Worm (Caenorhabditis elegans) whole organism, L1 larva: Measurements from ENCODE around the gene R07D5.2.

Experiments used
- C16A3.4 ChIP-seq: fragments of 150-350 bp; optimal IDR thresholded peaks from 2 replicates; lab custom pipeline; 2014; ENCODE audit warnings: missing biosample characterization, missing genetic modification characterization
- F16B12.6 ChIP-seq: fragments of 150-350 bp; optimal IDR thresholded peaks from 2 replicates; lab custom pipeline; 2014; ENCODE audit warnings: missing biosample characterization, missing genetic modification characterization
- Y116A8C.19 ChIP-seq: sonication (generic microtip); optimal IDR thresholded peaks from 2 replicates; lab custom pipeline; 2016; ENCODE audit warnings: missing compliant biosample characterization, missing genetic modification characterization, borderline replicate concordance
- aly-2 ChIP-seq: fragments of 150-350 bp; optimal IDR thresholded peaks from 2 replicates; lab custom pipeline; 2014; ENCODE audit warnings: missing biosample characterization, missing genetic modification characterization
- ceh-88 ChIP-seq: fragments of 200-800 bp; sonication (Bioruptor generic); IDR thresholded peaks from 2 replicates; pipeline ENCODE4 v1.3.6; 2022; ENCODE audit warnings: missing genetic modification characterization, missing compliant biosample characterization
- ceh-90 ChIP-seq: sonication (generic microtip); optimal IDR thresholded peaks from 2 replicates; lab custom pipeline; 2016; ENCODE audit warnings: missing genetic modification characterization, missing compliant biosample characterization
- dsc-1 ChIP-seq: sonication (generic microtip); optimal IDR thresholded peaks from 2 replicates; lab custom pipeline; 2016; ENCODE audit warnings: mild to moderate bottlenecking, missing genetic modification characterization, missing compliant biosample characterization
- efl-1 ChIP-seq, 4 experiments: fragments of 150-350 bp; optimal IDR thresholded peaks in 3 of 4; peaks in 1 of 4; 1 replicate in 1 of 4; 2 replicates in 3 of 4; lab custom pipeline; 2014; ENCODE audit warnings: missing biosample characterization in 2 of 4, missing genetic modification characterization in 2 of 4, missing genetic modification reagents in 2 of 4
- elt-2 ChIP-seq: sonication (generic microtip); optimal IDR thresholded peaks from 2 replicates; lab custom pipeline; 2016; ENCODE audit warnings: missing genetic modification characterization, mild to moderate bottlenecking, inconsistent platforms, missing compliant biosample characterization, missing genetic modification reagents
- elt-3 ChIP-seq, 6 experiments: fragments of 150-350 bp in 1 of 6; sonication (generic microtip); optimal IDR thresholded peaks; 2 replicates each; lab custom pipeline; 2017 to 2018; ENCODE audit warnings: missing biosample characterization in 6 of 6, missing genetic modification characterization in 6 of 6, inconsistent platforms in 1 of 6
- ets-5 ChIP-seq: fragments of 200-800 bp; sonication (Bioruptor generic); IDR thresholded peaks from 2 replicates; pipeline ENCODE4 v1.3.6; 2022; ENCODE audit warnings: missing genetic modification characterization, missing compliant biosample characterization
- fkh-10 ChIP-seq: sonication (generic microtip); optimal IDR thresholded peaks from 2 replicates; lab custom pipeline; 2017; ENCODE audit warnings: missing biosample characterization, missing genetic modification reagents, missing genetic modification characterization
- fkh-4 ChIP-seq: sonication (generic microtip); optimal IDR thresholded peaks from 2 replicates; lab custom pipeline; 2016; ENCODE audit warnings: missing compliant biosample characterization, missing genetic modification characterization, borderline replicate concordance
- fos-1 ChIP-seq: fragments of 150-350 bp; optimal IDR thresholded peaks from 2 replicates; lab custom pipeline; 2014; ENCODE audit warnings: missing biosample characterization, missing genetic modification characterization
- grh-1 ChIP-seq: fragments of 200-800 bp; sonication (Bioruptor generic); IDR thresholded peaks from 2 replicates; pipeline ENCODE4 v1.3.6; 2022; ENCODE audit warnings: missing genetic modification reagents, missing genetic modification characterization, missing compliant biosample characterization
- hlh-4 ChIP-seq: sonication (generic microtip); optimal IDR thresholded peaks from 2 replicates; lab custom pipeline; 2016; ENCODE audit warnings: mild to moderate bottlenecking, missing genetic modification characterization, missing compliant biosample characterization
- hpl-2 ChIP-seq: fragments of 150-350 bp; optimal IDR thresholded peaks from 2 replicates; lab custom pipeline; 2014; ENCODE audit warnings: missing biosample characterization, missing genetic modification reagents, missing genetic modification characterization
- lin-13 ChIP-seq: fragments of 150-350 bp; optimal IDR thresholded peaks from 2 replicates; lab custom pipeline; 2014; ENCODE audit warnings: missing biosample characterization, missing genetic modification reagents, missing genetic modification characterization
- lin-15B ChIP-seq: fragments of 150-350 bp; sonication (generic microtip); optimal IDR thresholded peaks from 3 replicates; lab custom pipeline; 2014; ENCODE audit warnings: missing biosample characterization, missing genetic modification characterization
- mdl-1 ChIP-seq, 2 experiments: fragments of 150-350 bp; optimal IDR thresholded peaks; 2 replicates each; lab custom pipeline; 2014 to 2017; ENCODE audit warnings: missing biosample characterization in 2 of 2, missing genetic modification characterization in 2 of 2, inconsistent platforms in 1 of 2
- mef-2 ChIP-seq: fragments of 150-350 bp; optimal IDR thresholded peaks from 2 replicates; lab custom pipeline; 2014; ENCODE audit warnings: missing biosample characterization, missing genetic modification characterization
- nhr-11 ChIP-seq: fragments of 150-350 bp; optimal IDR thresholded peaks from 2 replicates; lab custom pipeline; 2014; ENCODE audit warnings: missing biosample characterization, missing genetic modification characterization
- nhr-19 ChIP-seq: fragments of 200-800 bp; sonication (Bioruptor generic); conservative IDR thresholded peaks from 2 replicates; pipeline ENCODE4 v1.3.6; 2022; ENCODE audit warnings: missing genetic modification characterization, missing compliant biosample characterization
- nhr-237 ChIP-seq: fragments of 150-350 bp; optimal IDR thresholded peaks from 2 replicates; lab custom pipeline; 2014; ENCODE audit warnings: missing biosample characterization, missing genetic modification characterization
- nhr-76 ChIP-seq: sonication (generic microtip); optimal IDR thresholded peaks from 2 replicates; lab custom pipeline; 2017; ENCODE audit warnings: missing biosample characterization, missing genetic modification characterization
- nhr-77 ChIP-seq: fragments of 150-350 bp; optimal IDR thresholded peaks from 2 replicates; lab custom pipeline; 2014; ENCODE audit warnings: missing biosample characterization, missing genetic modification characterization
- pqm-1 ChIP-seq: sonication (generic microtip); optimal IDR thresholded peaks from 3 replicates; lab custom pipeline; 2017; ENCODE audit warnings: missing biosample characterization, missing genetic modification characterization
- skn-1 ChIP-seq: fragments of 150-350 bp; optimal IDR thresholded peaks from 2 replicates; lab custom pipeline; 2014; ENCODE audit warnings: missing biosample characterization, missing genetic modification characterization
- snpc-4 ChIP-seq: fragments of 150-350 bp; optimal IDR thresholded peaks from 2 replicates; lab custom pipeline; 2014; ENCODE audit warnings: missing biosample characterization, missing genetic modification characterization
- tbx-2 ChIP-seq: sonication (generic microtip); optimal IDR thresholded peaks from 2 replicates; lab custom pipeline; 2016; ENCODE audit warnings: missing genetic modification characterization, missing compliant biosample characterization
- tlp-1 ChIP-seq: fragments of 150-350 bp; optimal IDR thresholded peaks from 2 replicates; lab custom pipeline; 2014; ENCODE audit warnings: missing biosample characterization, missing genetic modification characterization
- unc-30 ChIP-seq: sonication (generic microtip); optimal IDR thresholded peaks from 2 replicates; lab custom pipeline; 2017; ENCODE audit warnings: missing biosample characterization, missing genetic modification characterization
- vab-15 ChIP-seq: sonication (generic microtip); optimal IDR thresholded peaks from 2 replicates; lab custom pipeline; 2017; ENCODE audit warnings: missing genotype, mild to moderate bottlenecking, missing genetic modification characterization, missing compliant biosample characterization
- zip-4 ChIP-seq: fragments of 200-800 bp; sonication (Bioruptor generic); optimal IDR thresholded peaks from 2 replicates; lab custom pipeline; 2018; ENCODE audit warnings: mild to moderate bottlenecking, missing genetic modification characterization, moderate library complexity, missing compliant biosample characterization

The R07D5.2 gene

ce11 chrX:15100369-15100963 is 15.9 kb downstream of the R07D5.2 start, which contains the start of gene dhhc-1 (continued):
- no peak for TF ChIP-seq nhr-77 (tag; lab: Kevin White, UChicago)
- no peak for TF ChIP-seq fos-1 (tag; lab: Kevin White, UChicago)
- TF ChIP-seq, all 84 proteins: peak for 19

- no peak for TF ChIP-seq ceh-88 (GFP tag; lab: Robert Waterston, UW)
- TF ChIP-seq tlp-1 (tag; lab: Kevin White, UChicago), result peak; percentile 33
- TF ChIP-seq pqm-1, result peak; percentile 55
- no peak for TF ChIP-seq nhr-237 (tag; lab: Kevin White, UChicago)
- no peak for TF ChIP-seq ets-5 (GFP tag; lab: Robert Waterston, UW)
- TF ChIP-seq dsc-1 (tag; lab: Kevin White, UChicago), result no peak
- peak; percentile 77 for TF ChIP-seq elt-2 (tag; lab: Kevin White, UChicago)
These were observed 18.7 kb downstream of the R07D5.2 start, which contains the start of gene F09B12.3 for ce11 chrX:15097763-15098162. TSS of gene F09B12.3 (minus strand) at chrX:15097954.

ce11 chrX:15096277-15096676 is 20.1 kb downstream of the R07D5.2 start:
- TF ChIP-seq mef-2 (tag; lab: Kevin White, UChicago) (no peak), nhr-19 (GFP tag; lab: Robert Waterston, UW) (no peak), zip-4 (GFP tag; lab: Kevin White, UChicago) (no peak), unc-30 (no peak), fkh-4 (tag; lab: Kevin White, UChicago) (no peak), skn-1 (no peak), Y116A8C.19 (tag; lab: Kevin White, UChicago) (no peak)

- no peak for TF ChIP-seq mdl-1 (tag; optimal IDR thresholded peaks at IDR 0.05; lab: Kevin White, UChicago)
- TF ChIP-seq zip-4 (GFP tag; lab: Kevin White, UChicago), result no peak
- TF ChIP-seq lin-15B, result no peak
- TF ChIP-seq tbx-2 (tag; lab: Kevin White, UChicago), result no peak
- no peak for TF ChIP-seq vab-15 (tag; lab: Kevin White, UChicago)
- no peak for TF ChIP-seq hpl-2 (GFP tag; lab: Kevin White, UChicago)
- no peak for TF ChIP-seq hlh-4
- no peak for TF ChIP-seq ceh-90 (tag; lab: Kevin White, UChicago)
- TF ChIP-seq nhr-11 (tag; lab: Kevin White, UChicago), result no peak
- no peak for TF ChIP-seq F16B12.6 (tag; lab: Kevin White, UChicago)
- TF ChIP-seq elt-3 (tag; optimal IDR thresholded peaks at IDR 0.05; lab: Kevin White, UChicago), result no peak
- TF ChIP-seq C16A3.4 (tag; lab: Kevin White, UChicago), result no peak
- TF ChIP-seq nhr-76 (tag; lab: Kevin White, UChicago), result no peak
- TF ChIP-seq nhr-237 (tag; lab: Kevin White, UChicago), result no peak
- TF ChIP-seq efl-1 (optimal IDR thresholded peaks at IDR 0.05; lab: Kevin White, UChicago), result no peak
- TF ChIP-seq efl-1 (GFP tag; optimal IDR thresholded peaks at IDR 0.05 in 1 of 2; lab: Kevin White, UChicago), result no peak
- TF ChIP-seq skn-1, result no peak
- no peak for TF ChIP-seq grh-1 (GFP tag; lab: Robert Waterston, UW)
- TF ChIP-seq fkh-4 (tag; lab: Kevin White, UChicago), result no peak
These were observed 21.4 kb downstream of the R07D5.2 start, which contains the start of gene F09B12.7 for ce11 chrX:15094973-15095372. TSS of gene F09B12.7 (minus strand) at chrX:15095073.

- no peak for TF ChIP-seq unc-30
- no peak for TF ChIP-seq aly-2 (tag; lab: Kevin White, UChicago)
- TF ChIP-seq snpc-4 (tag; lab: Kevin White, UChicago), result peak; percentile 74
- TF ChIP-seq lin-13 (GFP tag; lab: Kevin White, UChicago), result no peak
- TF ChIP-seq efl-1 (optimal IDR thresholded peaks at IDR 0.05; lab: Kevin White, UChicago), result no peak
- TF ChIP-seq efl-1 (GFP tag; optimal IDR thresholded peaks at IDR 0.05 in 1 of 2; lab: Kevin White, UChicago), result peak in 1 of 2 experiments; percentile 87
- TF ChIP-seq fkh-10 (GFP tag; lab: Kevin White, UChicago), result no peak
These were observed 23.5 kb downstream of the R07D5.2 start for ce11 chrX:15092775-15093386.
